Fruit fly (Drosophila melanogaster) whole organism, embryonic: ENCODE measurements around the gene Tailor.

Experiments
- Antp ChIP-seq: fragments of 200-800 bp; sonication (Bioruptor generic); optimal IDR thresholded peaks from 3 replicates; lab custom pipeline; 2016; ENCODE audit warnings: missing biosample characterization, missing genetic modification characterization
- C15 ChIP-seq: fragments of 200-800 bp; sonication (Bioruptor generic); IDR thresholded peaks from 3 replicates; pipeline ENCODE4 v1.3.6; 2022; ENCODE audit warnings: missing biosample characterization, missing genetic modification characterization
- CG1024 ChIP-seq: fragments of 200-800 bp; sonication (Bioruptor generic); IDR thresholded peaks from 2 replicates; pipeline ENCODE4 v1.3.6; 2022; ENCODE audit warnings: missing biosample characterization, missing genetic modification characterization
- CG10274 ChIP-seq: fragments of 200-800 bp; sonication (Bioruptor generic); optimal IDR thresholded peaks from 3 replicates; lab custom pipeline; 2017; ENCODE audit warnings: missing biosample characterization, mild to moderate bottlenecking, missing genetic modification characterization
- CG10543 ChIP-seq: fragments of 200-800 bp; sonication (Bioruptor generic); optimal IDR thresholded peaks from 3 replicates; lab custom pipeline; 2017; ENCODE audit warnings: missing biosample characterization, mild to moderate bottlenecking, missing genetic modification characterization, moderate library complexity
- CG11247 ChIP-seq: fragments of 200-800 bp; sonication (Bioruptor generic); IDR thresholded peaks from 2 replicates; pipeline ENCODE4 v1.3.6; 2022; ENCODE audit warnings: missing biosample characterization, missing genetic modification characterization
- CG12104 ChIP-seq: fragments of 200-800 bp; sonication (Bioruptor generic); optimal IDR thresholded peaks from 3 replicates; lab custom pipeline; 2016; ENCODE audit warnings: missing biosample characterization, missing genetic modification characterization
- CG13123 ChIP-seq: fragments of 200-800 bp; sonication (Bioruptor generic); optimal IDR thresholded peaks from 2 replicates; lab custom pipeline; 2016; ENCODE audit warnings: missing biosample characterization, missing genetic modification characterization
- CG1529 ChIP-seq: fragments of 200-800 bp; sonication (Bioruptor generic); optimal IDR thresholded peaks from 3 replicates; lab custom pipeline; 2018; ENCODE audit warnings: missing biosample characterization, missing genetic modification characterization
- CG15479 ChIP-seq: fragments of 200-800 bp; sonication (Bioruptor generic); optimal IDR thresholded peaks from 3 replicates; lab custom pipeline; 2019; ENCODE audit warnings: missing biosample characterization, mild to moderate bottlenecking, missing genetic modification characterization, moderate library complexity
- CG17186 ChIP-seq: fragments of 200-800 bp; sonication (Bioruptor generic); optimal IDR thresholded peaks from 3 replicates; lab custom pipeline; 2017; ENCODE audit warnings: missing biosample characterization, missing genetic modification reagents, missing genetic modification characterization
- CG17361 ChIP-seq: fragments of 200-800 bp; sonication (Bioruptor generic); IDR thresholded peaks from 3 replicates; pipeline ENCODE4 v1.3.6; 2022; ENCODE audit warnings: missing biosample characterization, missing genetic modification characterization
- CG2712 ChIP-seq: fragments of 200-800 bp; optimal IDR thresholded peaks from 3 replicates; lab custom pipeline; 2019; ENCODE audit warnings: missing biosample characterization, mild to moderate bottlenecking, missing genetic modification characterization, moderate library complexity
- CG32532 ChIP-seq: fragments of 200-800 bp; sonication (Bioruptor generic); IDR thresholded peaks from 2 replicates; pipeline ENCODE4 v1.3.6; 2022; ENCODE audit warnings: missing biosample characterization, missing genetic modification characterization
- CG34422 ChIP-seq: fragments of 200-800 bp; sonication (Bioruptor generic); IDR thresholded peaks from 3 replicates; pipeline ENCODE4 v1.3.6; 2022; ENCODE audit warnings: missing biosample characterization, missing genetic modification characterization
- CG4617 ChIP-seq: fragments of 200-800 bp; sonication (Bioruptor generic); optimal IDR thresholded peaks from 3 replicates; lab custom pipeline; 2016; ENCODE audit warnings: missing biosample characterization, missing genetic modification characterization, borderline replicate concordance
- CG6654 ChIP-seq: fragments of 200-800 bp; sonication (Bioruptor generic); optimal IDR thresholded peaks from 2 replicates; lab custom pipeline; 2017; ENCODE audit warnings: missing biosample characterization, mild to moderate bottlenecking, missing genetic modification characterization
- CG9437 ChIP-seq: fragments of 200-800 bp; sonication (Bioruptor generic); optimal IDR thresholded peaks from 2 replicates; lab custom pipeline; 2018; ENCODE audit warnings: missing biosample characterization, mild to moderate bottlenecking, missing genetic modification characterization
- CTCF ChIP-seq: fragments of 200-800 bp; sonication (Bioruptor generic); optimal IDR thresholded peaks from 2 replicates; lab custom pipeline; 2017; ENCODE audit warnings: missing biosample characterization, mild to moderate bottlenecking, missing genetic modification characterization, moderate library complexity
- D ChIP-seq, 2 experiments: fragments of 200-800 bp in 1 of 2; fragments of >200 bp in 1 of 2; sonication (Bioruptor generic) in 1 of 2; optimal IDR thresholded peaks; 2 replicates in 1 of 2; 3 replicates in 1 of 2; lab custom pipeline; 2017; ENCODE audit warnings: mild to moderate bottlenecking in 1 of 2, missing biosample characterization in 1 of 2, missing genetic modification characterization in 1 of 2, missing genetic modification reagents in 1 of 2
- Doc2 ChIP-seq: fragments of 200-800 bp; sonication (Bioruptor generic); IDR thresholded peaks from 2 replicates; pipeline ENCODE4 v1.3.6; 2022; ENCODE audit warnings: missing biosample characterization, missing genetic modification characterization
- Eip74EF ChIP-seq, 2 experiments: fragments of 200-800 bp in 1 of 2; fragments of >200 bp in 1 of 2; sonication (Bioruptor generic) in 1 of 2; optimal IDR thresholded peaks; 2 replicates each; lab custom pipeline; 2017 to 2019; ENCODE audit warnings: missing biosample characterization in 2 of 2, missing genetic modification characterization in 2 of 2, mild to moderate bottlenecking in 1 of 2, moderate library complexity in 1 of 2
- Fer2 ChIP-seq: fragments of 200-800 bp; sonication (Bioruptor generic); optimal IDR thresholded peaks from 2 replicates; lab custom pipeline; 2018; ENCODE audit warnings: missing biosample characterization, mild to moderate bottlenecking, missing genetic modification characterization, moderate library complexity
- H2.0 ChIP-seq: fragments of 200-800 bp; sonication (Bioruptor generic); IDR thresholded peaks from 2 replicates; pipeline ENCODE4 v1.3.6; 2022; ENCODE audit warnings: missing biosample characterization, missing genetic modification characterization
- HLH4C ChIP-seq: fragments of 200-800 bp; sonication (Bioruptor generic); IDR thresholded peaks from 3 replicates; pipeline ENCODE4 v1.3.6; 2022; ENCODE audit warnings: missing biosample characterization, missing genetic modification characterization; ENCODE audit not compliant: partially characterized antibody
- Hr51 ChIP-seq, 2 experiments: fragments of 200-800 bp; sonication (Bioruptor generic); optimal IDR thresholded peaks; 2 replicates in 1 of 2; 3 replicates in 1 of 2; lab custom pipeline; 2016 to 2018; ENCODE audit warnings: missing biosample characterization in 2 of 2, missing genetic modification characterization in 2 of 2, mild to moderate bottlenecking in 1 of 2, moderate library complexity in 1 of 2
- Lhr ChIP-seq: fragments of 200-800 bp; sonication (Bioruptor generic); optimal IDR thresholded peaks from 3 replicates; lab custom pipeline; 2017; ENCODE audit warnings: mild to moderate bottlenecking, missing biosample characterization, missing genetic modification reagents, missing genetic modification characterization
- NC2β ChIP-seq: fragments of 200-800 bp; sonication (Bioruptor generic); optimal IDR thresholded peaks from 2 replicates; lab custom pipeline; 2016; ENCODE audit warnings: missing biosample characterization, missing genetic modification characterization
- Six4 ChIP-seq: fragments of 200-800 bp; sonication (Bioruptor generic); optimal IDR thresholded peaks from 2 replicates; lab custom pipeline; 2016; ENCODE audit warnings: missing biosample characterization, missing genetic modification characterization
- ase ChIP-seq: fragments of 200-800 bp; sonication (Bioruptor generic); IDR thresholded peaks from 3 replicates; pipeline ENCODE4 v1.3.6; 2022; ENCODE audit warnings: missing biosample characterization, missing genetic modification characterization
- cas ChIP-seq: fragments of 200-800 bp; sonication (Bioruptor generic); IDR thresholded peaks from 2 replicates; pipeline ENCODE4 v1.3.6; 2022; ENCODE audit warnings: missing biosample characterization, missing genetic modification characterization
- dm ChIP-seq: fragments of 200-800 bp; sonication (Bioruptor generic); optimal IDR thresholded peaks from 3 replicates; lab custom pipeline; 2016; ENCODE audit warnings: missing biosample characterization, missing genetic modification characterization
- eve ChIP-seq, 2 experiments: fragments of >200 bp; optimal IDR thresholded peaks; 2 replicates each; lab custom pipeline; 2017; ENCODE audit warnings: missing biosample characterization in 2 of 2, missing genetic modification characterization in 2 of 2
- fd3F ChIP-seq: fragments of 200-800 bp; sonication (Bioruptor generic); optimal IDR thresholded peaks from 2 replicates; lab custom pipeline; 2018; ENCODE audit warnings: missing biosample characterization, mild to moderate bottlenecking, missing genetic modification characterization, moderate library complexity
- gfzf ChIP-seq: fragments of 200-800 bp; sonication (Bioruptor generic); optimal IDR thresholded peaks from 2 replicates; lab custom pipeline; 2016; ENCODE audit warnings: missing biosample characterization, mild to moderate bottlenecking, missing genetic modification characterization, moderate library complexity
- gsb ChIP-seq: fragments of 200-800 bp; sonication (Bioruptor generic); IDR thresholded peaks from 2 replicates; pipeline ENCODE4 v1.3.6; 2022; ENCODE audit warnings: missing biosample characterization, missing genetic modification characterization
- ken ChIP-seq: fragments of 200-800 bp; sonication (Bioruptor generic); IDR thresholded peaks from 3 replicates; pipeline ENCODE4 v1.3.6; 2022; ENCODE audit warnings: missing biosample characterization, missing genetic modification characterization
- lbe ChIP-seq: fragments of 200-800 bp; sonication (Bioruptor generic); optimal IDR thresholded peaks from 2 replicates; lab custom pipeline; 2016; ENCODE audit warnings: missing biosample characterization, mild to moderate bottlenecking, missing genetic modification characterization
- pnt ChIP-seq: fragments of 200-800 bp; sonication (Bioruptor generic); optimal IDR thresholded peaks from 3 replicates; lab custom pipeline; 2016; ENCODE audit warnings: missing biosample characterization, missing genetic modification characterization
- repo ChIP-seq: fragments of 200-800 bp; sonication (Bioruptor generic); optimal IDR thresholded peaks from 2 replicates; lab custom pipeline; 2016; ENCODE audit warnings: missing biosample characterization, missing genetic modification characterization
- salm ChIP-seq: fragments of 200-800 bp; sonication (Bioruptor generic); optimal IDR thresholded peaks from 2 replicates; lab custom pipeline; 2018; ENCODE audit warnings: missing biosample characterization, mild to moderate bottlenecking, missing genetic modification characterization
- sima ChIP-seq: fragments of 200-800 bp; sonication (Bioruptor generic); optimal IDR thresholded peaks from 2 replicates; lab custom pipeline; 2016; ENCODE audit warnings: missing biosample characterization, missing genetic modification characterization
- sna ChIP-seq: fragments of 200-800 bp; sonication (Bioruptor generic); IDR thresholded peaks from 2 replicates; pipeline ENCODE4 v1.3.6; 2022; ENCODE audit warnings: missing biosample characterization, missing genetic modification characterization; ENCODE audit not compliant: partially characterized antibody
- sr ChIP-seq: fragments of 200-800 bp; sonication (Bioruptor generic); IDR thresholded peaks from 3 replicates; pipeline ENCODE4 v1.3.6; 2022; ENCODE audit warnings: missing biosample characterization, missing genetic modification characterization
- stwl ChIP-seq: fragments of 200-800 bp; sonication (Bioruptor generic); optimal IDR thresholded peaks from 3 replicates; lab custom pipeline; 2018; ENCODE audit warnings: missing biosample characterization, mild to moderate bottlenecking, missing genetic modification characterization, moderate library complexity
- tio ChIP-seq: fragments of 200-800 bp; sonication (Bioruptor generic); optimal IDR thresholded peaks from 2 replicates; lab custom pipeline; 2017; ENCODE audit warnings: missing biosample characterization, missing genetic modification characterization, inconsistent platforms
- ttk ChIP-seq: fragments of 200-800 bp; sonication (Bioruptor generic); IDR thresholded peaks from 2 replicates; pipeline ENCODE4 v2.1.2; 2022; ENCODE audit warnings: missing biosample characterization, missing genetic modification characterization
- vvl ChIP-seq: fragments of 200-800 bp; sonication (Bioruptor generic); IDR thresholded peaks from 2 replicates; pipeline ENCODE4 v1.3.6; 2022; ENCODE audit warnings: missing biosample characterization, missing genetic modification characterization
- zf30C ChIP-seq: fragments of 200-800 bp; sonication (Bioruptor generic); optimal IDR thresholded peaks from 3 replicates; lab custom pipeline; 2018; ENCODE audit warnings: missing biosample characterization, mild to moderate bottlenecking, missing genetic modification characterization
- zfh1 ChIP-seq: fragments of 200-800 bp; sonication (Bioruptor generic); IDR thresholded peaks from 3 replicates; pipeline ENCODE4 v1.3.6; 2022; ENCODE audit warnings: missing biosample characterization, missing genetic modification characterization

Tailor gene

dm6 chr3R:7134715-7135505 is 49.0 kb upstream of the Tailor start (continued):
- no peak for TF ChIP-seq CG6654
- TF ChIP-seq ttk (GFP tag; lab: Robert Waterston, UW), result no peak
- no peak for TF ChIP-seq ken (GFP tag; lab: Robert Waterston, UW)
- TF ChIP-seq CG9437 (GFP tag; lab: Kevin White, UChicago), result no peak
- no peak for TF ChIP-seq CTCF (GFP tag; lab: Kevin White, UChicago)
- no peak for TF ChIP-seq Six4 (GFP tag; lab: Kevin White, UChicago)
- no peak for TF ChIP-seq salm
- TF ChIP-seq stwl (tag; lab: Kevin White, UChicago), result peak; percentile 8
- TF ChIP-seq Lhr (GFP tag; lab: Kevin White, UChicago), result no peak
- TF ChIP-seq Fer2, result no peak
- TF ChIP-seq CG10543 (GFP tag; lab: Kevin White, UChicago), result no peak
- no peak for TF ChIP-seq zfh1
- no peak for TF ChIP-seq dm (GFP tag; lab: Kevin White, UChicago)
- TF ChIP-seq tio, result no peak
- TF ChIP-seq sr (GFP tag; lab: Robert Waterston, UW), result no peak
- no peak for TF ChIP-seq CG11247 (GFP tag; lab: Robert Waterston, UW)
- TF ChIP-seq CG34422 (GFP tag; lab: Robert Waterston, UW), result no peak
- no peak for TF ChIP-seq gfzf (GFP tag; lab: Kevin White, UChicago)
- TF ChIP-seq Hr51 (GFP tag; optimal IDR thresholded peaks at IDR 0.05; lab: Kevin White, UChicago), result no peak
- no peak for TF ChIP-seq H2.0 (GFP tag; lab: Robert Waterston, UW)
- TF ChIP-seq Antp (GFP tag; lab: Kevin White, UChicago), result no peak
- TF ChIP-seq sima (GFP tag; lab: Kevin White, UChicago), result no peak
- TF ChIP-seq CG1529 (GFP tag; lab: Kevin White, UChicago), result no peak
- no peak for TF ChIP-seq sna (GFP tag; lab: Robert Waterston, UW)
- TF ChIP-seq pnt (GFP tag; lab: Kevin White, UChicago), result peak; percentile 3
- no peak for TF ChIP-seq cas
- TF ChIP-seq ase (GFP tag; lab: Robert Waterston, UW), result no peak
- TF ChIP-seq CG2712 (tag; lab: Kevin White, UChicago), result peak; percentile 37
- TF ChIP-seq HLH4C, result no peak
- TF ChIP-seq eve (GFP tag; optimal IDR thresholded peaks at IDR 0.05; lab: Kevin White, UChicago), result no peak
- TF ChIP-seq gsb, result no peak
- TF ChIP-seq CG1024 (GFP tag; lab: Robert Waterston, UW), result no peak
- no peak for TF ChIP-seq C15 (GFP tag; lab: Robert Waterston, UW)
- no peak for TF ChIP-seq CG15479 (GFP tag; lab: Kevin White, UChicago)
- TF ChIP-seq CG17361 (GFP tag; lab: Robert Waterston, UW), result peak; percentile 25; the same call in 1 of the 3 replicates
- no peak for TF ChIP-seq Eip74EF (GFP tag; optimal IDR thresholded peaks at IDR 0.05; lab: Kevin White, UChicago)
- TF ChIP-seq zf30C (GFP tag; lab: Kevin White, UChicago), result peak; percentile 62
- TF ChIP-seq CG12104 (GFP tag; lab: Kevin White, UChicago), result no peak
- no peak for TF ChIP-seq repo (GFP tag; lab: Kevin White, UChicago)
- TF ChIP-seq Doc2 (GFP tag; lab: Robert Waterston, UW), result no peak
- TF ChIP-seq CG17186, result no peak
- no peak for TF ChIP-seq CG32532 (GFP tag; lab: Robert Waterston, UW)
- TF ChIP-seq CG13123 (GFP tag; lab: Kevin White, UChicago), result no peak
- no peak for TF ChIP-seq fd3F (GFP tag; lab: Kevin White, UChicago)
- TF ChIP-seq D (optimal IDR thresholded peaks at IDR 0.05; lab: Kevin White, UChicago), result no peak
- no peak for TF ChIP-seq D (GFP tag; optimal IDR thresholded peaks at IDR 0.05; lab: Kevin White, UChicago)
- no peak for TF ChIP-seq CG4617 (GFP tag; lab: Kevin White, UChicago)
- no peak for TF ChIP-seq vvl
- TF ChIP-seq lbe (GFP tag; lab: Kevin White, UChicago), result no peak
- no peak for TF ChIP-seq CG10274 (GFP tag; lab: Kevin White, UChicago)
- no peak for TF ChIP-seq NC2β
